Fruit fly (Drosophila melanogaster): ENCODE data around the gene Prx2.

Prx2 gene

DNA sequence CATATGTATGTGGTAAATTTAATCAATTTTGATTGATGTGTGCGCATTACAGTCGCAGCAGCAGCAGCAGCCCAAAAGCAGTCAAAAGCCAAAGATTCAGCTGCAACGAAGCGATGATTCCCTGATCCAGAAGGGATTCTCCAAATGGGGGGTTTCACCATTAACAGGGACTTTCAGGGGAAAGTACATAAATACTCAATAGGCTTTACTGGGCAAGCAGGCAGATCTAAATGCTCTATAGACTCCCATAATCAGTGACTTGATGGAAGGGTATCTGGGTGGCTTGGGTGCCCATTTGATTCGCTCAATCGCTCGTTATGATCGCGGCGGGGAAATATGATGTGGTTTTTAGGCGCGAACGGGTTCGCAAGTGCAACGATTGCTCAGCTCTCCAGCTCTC is 4.3 kb upstream of the Prx2 start (continued):
- TF ChIP-seq CG31627 (GFP tag; optimal IDR thresholded peaks at IDR 0.05), result peak; percentile 54
- TF ChIP-seq Ets21C (GFP tag; optimal IDR thresholded peaks at IDR 0.05), result no peak
- no peak for TF ChIP-seq spab (GFP tag; optimal IDR thresholded peaks at IDR 0.05)
- TF ChIP-seq acj6 (GFP tag; optimal IDR thresholded peaks at IDR 0.05), result no peak
- TF ChIP-seq CG6792 (GFP tag; optimal IDR thresholded peaks at IDR 0.05), result no peak
- peak; percentile 40 for TF ChIP-seq esn (GFP tag; optimal IDR thresholded peaks at IDR 0.05)
- no peak for TF ChIP-seq Lpt (GFP tag; optimal IDR thresholded peaks at IDR 0.05)
- no peak for TF ChIP-seq Blimp-1 (GFP tag; optimal IDR thresholded peaks at IDR 0.05)
- no peak for TF ChIP-seq salr (GFP tag; optimal IDR thresholded peaks at IDR 0.05)
- no peak for TF ChIP-seq CG4318 (GFP tag; optimal IDR thresholded peaks at IDR 0.05)
- no peak for TF ChIP-seq CG6854 (GFP tag; optimal IDR thresholded peaks at IDR 0.05)
- no peak for TF ChIP-seq ss (GFP tag; optimal IDR thresholded peaks at IDR 0.05)
- no peak for TF ChIP-seq CG9139 (GFP tag; optimal IDR thresholded peaks at IDR 0.05)
- peak; percentile 47 for TF ChIP-seq lz (GFP tag; optimal IDR thresholded peaks at IDR 0.05)

DNA sequence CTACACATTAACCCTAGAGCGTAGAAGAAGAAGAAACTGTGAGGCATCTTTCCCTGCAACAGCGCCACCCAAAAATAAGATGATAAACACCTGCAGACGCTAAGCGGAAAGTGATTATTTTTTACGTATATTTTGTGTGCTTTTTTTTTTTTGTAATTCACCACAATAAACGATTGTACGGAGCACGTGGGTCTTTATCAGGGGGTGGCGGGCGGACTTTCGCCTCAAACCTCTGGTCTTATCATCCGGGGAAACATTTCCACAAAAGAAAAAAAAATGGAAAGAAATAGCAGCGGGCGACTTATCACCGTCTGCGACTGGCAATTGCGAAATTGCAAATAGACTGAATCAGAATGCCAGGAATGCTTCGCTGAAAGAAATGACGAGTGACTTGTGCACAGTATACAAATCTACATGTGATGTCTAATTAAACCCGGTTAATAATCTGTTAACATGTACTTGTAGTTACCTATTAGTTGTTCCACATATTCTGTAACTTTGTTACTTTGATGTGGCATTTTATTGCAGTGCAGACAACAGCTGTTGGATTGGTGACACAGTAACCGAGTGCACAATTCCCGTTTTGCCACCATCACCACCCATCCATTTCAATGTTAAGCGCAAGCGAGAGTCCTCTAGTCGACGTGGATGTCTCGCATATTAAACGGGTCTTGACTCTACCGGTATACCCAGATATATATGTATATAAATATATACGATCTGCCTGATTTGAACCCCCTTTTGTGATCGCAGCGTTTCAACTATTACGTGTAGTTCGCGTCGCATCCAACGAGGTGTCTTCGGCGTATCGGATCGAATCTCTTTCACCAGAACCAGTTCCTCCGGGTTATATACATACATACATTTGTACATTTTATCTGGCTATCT is 2.4 kb downstream of the Prx2 start:
- TF ChIP-seq CG15336 (GFP tag; IDR thresholded peaks at IDR 0.05) (peak; percentile 89), CG10631 (GFP tag; optimal IDR thresholded peaks at IDR 0.05) (peak; percentile 76), ss (GFP tag; optimal IDR thresholded peaks at IDR 0.05) (peak; percentile 43 to 66), esn (GFP tag; optimal IDR thresholded peaks at IDR 0.05) (peak; percentile 89), CG9139 (GFP tag; optimal IDR thresholded peaks at IDR 0.05) (peak; percentile 2), CG32006 (GFP tag; optimal IDR thresholded peaks at IDR 0.05) (peak; percentile 93), CG4318 (GFP tag; optimal IDR thresholded peaks at IDR 0.05) (peak; percentile 83), CG6808 (GFP tag; optimal IDR thresholded peaks at IDR 0.05) (peak; percentile 68), Lpt (GFP tag; optimal IDR thresholded peaks at IDR 0.05) (peak; percentile 79), lz (GFP tag; optimal IDR thresholded peaks at IDR 0.05) (peak; percentile 87), CG10669 (GFP tag; optimal IDR thresholded peaks at IDR 0.05) (peak; percentile 84), Sox102F (GFP tag; optimal IDR thresholded peaks at IDR 0.05) (peak; percentile 86), net (GFP tag; optimal IDR thresholded peaks at IDR 0.05) (peak; percentile 86), CG11294 (GFP tag; IDR thresholded peaks at IDR 0.05) (peak; percentile 78; the same call in 1 of the 2 replicates), Sox14 (GFP tag; optimal IDR thresholded peaks at IDR 0.05) (peak; percentile 86), CG31627 (GFP tag; optimal IDR thresholded peaks at IDR 0.05) (peak; percentile 80), salr (GFP tag; optimal IDR thresholded peaks at IDR 0.05) (peak; percentile 65 to 69), topi (GFP tag; optimal IDR thresholded peaks at IDR 0.05) (peak; percentile 89), eg (GFP tag; IDR thresholded peaks at IDR 0.05) (peak; percentile 94), CG6163 (GFP tag; IDR thresholded peaks at IDR 0.05) (peak; percentile 93), Smox (GFP tag; optimal IDR thresholded peaks at IDR 0.05) (peak; percentile 82), CG1621 (tag; optimal IDR thresholded peaks at IDR 0.05) (peak; percentile 73), CG8632 (GFP tag; optimal IDR thresholded peaks at IDR 0.05) (peak; percentile 80), Eip75B (GFP tag; optimal IDR thresholded peaks at IDR 0.05) (peak; percentile 89), Blimp-1 (GFP tag; optimal IDR thresholded peaks at IDR 0.05) (peak; percentile 16), CG6792 (GFP tag; optimal IDR thresholded peaks at IDR 0.05) (peak; percentile 82), Hr39 (GFP tag; optimal IDR thresholded peaks at IDR 0.05) (peak; percentile 83), CG8319 (GFP tag; optimal IDR thresholded peaks at IDR 0.05) (peak; percentile 66), fd59A (GFP tag; optimal IDR thresholded peaks at IDR 0.05) (peak; percentile 58), Hr38 (GFP tag; optimal IDR thresholded peaks at IDR 0.05) (no peak), achi (GFP tag; optimal IDR thresholded peaks at IDR 0.05) (peak; percentile 79), Hr4 (GFP tag; optimal IDR thresholded peaks at IDR 0.05) (peak; percentile 86), CG3032 (tag; optimal IDR thresholded peaks at IDR 0.05) (peak; percentile 73), OdsH (GFP tag; optimal IDR thresholded peaks at IDR 0.05) (peak; percentile 87), fd85E (GFP tag; optimal IDR thresholded peaks at IDR 0.05) (peak; percentile 28), Ets96B (tag; optimal IDR thresholded peaks at IDR 0.05) (peak; percentile 72), CG6854 (GFP tag; optimal IDR thresholded peaks at IDR 0.05) (peak; percentile 12), Gug (GFP tag; IDR thresholded peaks at IDR 0.05) (peak; percentile 84), Met (GFP tag; optimal IDR thresholded peaks at IDR 0.05) (peak; percentile 88), CG6276 (GFP tag; optimal IDR thresholded peaks at IDR 0.05) (peak; percentile 86), Sox15 (GFP tag; optimal IDR thresholded peaks at IDR 0.05) (peak; percentile 75), Ets21C (GFP tag; optimal IDR thresholded peaks at IDR 0.05) (peak; percentile 63), Eip78C (GFP tag) (peak; percentile 95), Eip93F (GFP tag; optimal IDR thresholded peaks at IDR 0.05) (peak; percentile 32)
